Worm (Caenorhabditis elegans): Measurements from ENCODE around the gene Y116F11B.13.

The Y116F11B.13 gene

DNA sequence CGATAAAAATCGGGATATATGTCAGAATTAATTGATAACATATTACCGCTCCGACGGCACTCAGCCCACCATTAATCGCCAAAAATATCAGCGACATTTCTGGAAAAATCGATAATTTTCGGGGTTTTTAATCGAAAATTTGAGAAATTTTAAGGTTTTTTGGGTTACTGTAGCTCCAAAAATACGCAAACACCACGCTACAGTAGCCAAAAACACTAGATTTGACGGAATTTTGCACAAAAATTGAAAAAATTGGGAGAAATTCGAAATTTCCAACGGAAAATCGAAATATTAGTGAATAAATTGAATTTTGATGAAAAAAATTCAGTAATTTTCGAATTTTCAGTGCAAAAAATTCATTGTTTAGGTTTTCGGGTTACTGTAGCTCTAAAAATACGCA, 51.2 kb downstream of the Y116F11B.13 start, which contains the start of gene algn-7:
Gene algn-7 (minus strand): TSS at position 101 of the 400 bp plus-strand sequence.
- TF ChIP-seq nhr-48 (tag; optimal IDR thresholded peaks at IDR 0.05) (no peak), daf-12 (tag; optimal IDR thresholded peaks at IDR 0.05) (no peak), ceh-44 (GFP tag; IDR thresholded peaks at IDR 0.05) (no peak), nhr-10 (tag; optimal IDR thresholded peaks at IDR 0.05) (no peak), skn-1 (tag; optimal IDR thresholded peaks at IDR 0.05) (no peak), hlh-11 (tag; optimal IDR thresholded peaks at IDR 0.05) (no peak), ceh-32 (tag; optimal IDR thresholded peaks at IDR 0.05; ENCODE audit: poor library complexity) (no peak), D1046.2 (GFP tag; IDR thresholded peaks at IDR 0.05) (no peak), madf-5 (GFP tag; IDR thresholded peaks at IDR 0.05) (no peak), ceh-62 (tag; optimal IDR thresholded peaks at IDR 0.05) (no peak), F37D6.2 (tag; optimal IDR thresholded peaks at IDR 0.05) (no peak), fkh-10 (GFP tag; optimal IDR thresholded peaks at IDR 0.05) (no peak), duxl-1 (tag; optimal IDR thresholded peaks at IDR 0.05; ENCODE audit: poor library complexity) (no peak), mdl-1 (tag; optimal IDR thresholded peaks at IDR 0.05) (no peak), T20F7.1 (GFP tag; optimal IDR thresholded peaks at IDR 0.05) (no peak), tag-97 (GFP tag; IDR thresholded peaks at IDR 0.05) (no peak)

All from whole organism, L4 larva.